Worm (Caenorhabditis elegans) whole organism, L2 larva: ENCODE results near the gene dph-3.

Source experiments
- blmp-1 ChIP-seq: sonication (generic microtip); optimal IDR thresholded peaks from 2 replicates; lab custom pipeline; 2017; ENCODE audit warnings: missing genetic modification characterization, mild to moderate bottlenecking, missing compliant biosample characterization, antibody characterized with exemption, moderate library complexity; ENCODE audit not compliant: insufficient read depth
- egl-27 ChIP-seq: sonication (generic microtip); optimal IDR thresholded peaks from 3 replicates; lab custom pipeline; 2017; ENCODE audit warnings: missing biosample characterization, missing genetic modification reagents, missing genetic modification characterization
- lsy-2 ChIP-seq, 2 experiments: fragments of 150-350 bp in 1 of 2; sonication (generic microtip) in 1 of 2; optimal IDR thresholded peaks; 2 replicates each; lab custom pipeline; 2014 to 2017; ENCODE audit warnings: missing biosample characterization in 2 of 2, missing genetic modification characterization in 2 of 2
- nhr-25 ChIP-seq: fragments of 150-350 bp; sonication (generic microtip); optimal IDR thresholded peaks from 3 replicates; lab custom pipeline; 2014; ENCODE audit warnings: missing biosample characterization, missing genetic modification characterization
- skn-1 ChIP-seq: sonication (generic microtip); optimal IDR thresholded peaks from 2 replicates; lab custom pipeline; 2017; ENCODE audit warnings: missing biosample characterization, missing genetic modification characterization
- zag-1 ChIP-seq: fragments of 150-350 bp; optimal IDR thresholded peaks from 2 replicates; lab custom pipeline; 2014; ENCODE audit warnings: missing biosample characterization, missing genetic modification characterization
- ztf-4 ChIP-seq: fragments of 150-350 bp; optimal IDR thresholded peaks from 2 replicates; lab custom pipeline; 2014; ENCODE audit warnings: missing biosample characterization, missing genetic modification characterization

ce11 chrIV:9692874-9693273, 14.1 kb upstream of the dph-3 start, which contains the start of gene twk-9:
- no peak for TF ChIP-seq skn-1
- TF ChIP-seq zag-1 = no peak
- TF ChIP-seq egl-27 (tag; lab: Kevin White, UChicago) = no peak
- no peak for TF ChIP-seq blmp-1 (tag; lab: Kevin White, UChicago)
- no peak for TF ChIP-seq ztf-4 (tag; lab: Kevin White, UChicago)
- no peak for TF ChIP-seq nhr-25
- TF ChIP-seq lsy-2 (tag; optimal IDR thresholded peaks at IDR 0.05; lab: Kevin White, UChicago) = no peak
